Worm (Caenorhabditis elegans): ENCODE results near the gene R09F10.5.

DNA sequence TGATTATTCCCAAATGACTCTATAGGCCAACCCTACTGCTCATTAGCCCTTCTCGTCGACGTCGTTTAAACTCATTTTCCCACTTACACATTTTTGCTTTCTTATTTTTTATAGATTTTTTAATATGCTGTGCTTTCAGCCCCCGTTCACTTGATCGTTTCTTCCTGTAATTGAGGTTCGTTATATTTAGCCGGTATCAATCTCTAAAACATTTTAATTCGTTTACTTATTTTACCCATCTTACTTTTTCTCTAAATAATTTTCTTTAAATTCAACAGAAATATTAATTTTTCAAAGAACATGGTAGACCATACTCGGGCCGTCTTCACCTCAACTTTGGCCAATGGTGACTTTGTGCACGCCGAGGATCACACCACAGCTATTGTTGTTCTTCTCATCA lies 34.2 kb upstream of the R09F10.5 start, which contains the start of gene F55E10.1:
- TF ChIP-seq ztf-23 (GFP tag; IDR thresholded peaks at IDR 0.05) (no peak), tab-1 (GFP tag; IDR thresholded peaks at IDR 0.05) (no peak), flt-1 (GFP tag; IDR thresholded peaks at IDR 0.05) (no peak), T22C8.4 (GFP tag; IDR thresholded peaks at IDR 0.05) (no peak), ztf-29 (GFP tag; IDR thresholded peaks at IDR 0.05) (no peak), cog-1 (tag; optimal IDR thresholded peaks at IDR 0.05) (no peak), ref-1 (GFP tag; conservative IDR thresholded peaks at IDR 0.05) (no peak)

Data from whole organism, midembryonic.